Fruit fly (Drosophila melanogaster) whole organism, embryonic: ENCODE measurements around the gene CG42638.
A peak's percentile ranks its signal among the peaks of the same experiment; 100 is the strongest.

Source experiments
- B-H2 ChIP-seq: fragments of 200-800 bp; sonication (Bioruptor generic); optimal IDR thresholded peaks from 2 replicates; lab custom pipeline; 2018; ENCODE audit warnings: missing biosample characterization, mild to moderate bottlenecking, missing genetic modification characterization
- Bteb2 ChIP-seq: fragments of 200-800 bp; sonication (Bioruptor generic); optimal IDR thresholded peaks from 2 replicates; lab custom pipeline; 2016; ENCODE audit warnings: missing biosample characterization, missing genetic modification characterization
- CG10543 ChIP-seq: fragments of 200-800 bp; sonication (Bioruptor generic); optimal IDR thresholded peaks from 3 replicates; lab custom pipeline; 2017; ENCODE audit warnings: missing biosample characterization, mild to moderate bottlenecking, missing genetic modification characterization, moderate library complexity
- CG10979 ChIP-seq: fragments of 200-800 bp; sonication (Bioruptor generic); optimal IDR thresholded peaks from 2 replicates; lab custom pipeline; 2018; ENCODE audit warnings: missing biosample characterization, mild to moderate bottlenecking, missing genetic modification characterization, moderate library complexity
- CG11085 ChIP-seq: fragments of 200-800 bp; sonication (Bioruptor generic); IDR thresholded peaks from 2 replicates; pipeline ENCODE4 v1.3.6; 2022; ENCODE audit warnings: missing biosample characterization, missing genetic modification characterization
- CG11093 ChIP-seq: fragments of 200-800 bp; sonication (Bioruptor generic); IDR thresholded peaks from 3 replicates; pipeline ENCODE4 v1.3.6; 2022; ENCODE audit warnings: missing biosample characterization, missing genetic modification characterization
- CG12769 ChIP-seq: fragments of 200-800 bp; sonication (Bioruptor generic); optimal IDR thresholded peaks from 2 replicates; lab custom pipeline; 2019; ENCODE audit warnings: missing biosample characterization, mild to moderate bottlenecking, missing genetic modification characterization, moderate library complexity
- CG13894 ChIP-seq: fragments of 200-800 bp; sonication (Bioruptor generic); optimal IDR thresholded peaks from 3 replicates; lab custom pipeline; 2018; ENCODE audit warnings: missing biosample characterization, mild to moderate bottlenecking, missing genetic modification characterization, moderate library complexity
- CG15479 ChIP-seq: fragments of 200-800 bp; sonication (Bioruptor generic); optimal IDR thresholded peaks from 3 replicates; lab custom pipeline; 2019; ENCODE audit warnings: missing biosample characterization, mild to moderate bottlenecking, missing genetic modification characterization, moderate library complexity
- CG17328 ChIP-seq: fragments of 200-800 bp; sonication (Bioruptor generic); IDR thresholded peaks from 2 replicates; pipeline ENCODE4 v1.3.6; 2022; ENCODE audit warnings: missing biosample characterization, missing genetic modification characterization
- CG17361 ChIP-seq: fragments of 200-800 bp; sonication (Bioruptor generic); IDR thresholded peaks from 3 replicates; pipeline ENCODE4 v1.3.6; 2022; ENCODE audit warnings: missing biosample characterization, missing genetic modification characterization
- CG2129 ChIP-seq: fragments of 200-800 bp; sonication (Bioruptor generic); IDR thresholded peaks from 2 replicates; pipeline ENCODE4 v1.3.6; 2022; ENCODE audit warnings: missing biosample characterization, missing genetic modification characterization; ENCODE audit not compliant: partially characterized antibody
- CG31388 ChIP-seq: fragments of 200-800 bp; sonication (Bioruptor generic); optimal IDR thresholded peaks from 2 replicates; lab custom pipeline; 2016; ENCODE audit warnings: missing biosample characterization, missing genetic modification characterization
- CG32532 ChIP-seq: fragments of 200-800 bp; sonication (Bioruptor generic); IDR thresholded peaks from 2 replicates; pipeline ENCODE4 v1.3.6; 2022; ENCODE audit warnings: missing biosample characterization, missing genetic modification characterization
- CG3281 ChIP-seq: fragments of 200-800 bp; sonication (Bioruptor generic); optimal IDR thresholded peaks from 3 replicates; lab custom pipeline; 2017; ENCODE audit warnings: missing biosample characterization, mild to moderate bottlenecking, missing genetic modification characterization
- CG34376 ChIP-seq: fragments of 200-800 bp; sonication (Bioruptor generic); optimal IDR thresholded peaks from 2 replicates; lab custom pipeline; 2018; ENCODE audit warnings: missing biosample characterization, mild to moderate bottlenecking, missing genetic modification characterization
- CG4404 ChIP-seq: fragments of 200-800 bp; sonication (Bioruptor generic); IDR thresholded peaks from 2 replicates; pipeline ENCODE4 v1.3.6; 2022; ENCODE audit warnings: missing biosample characterization, missing genetic modification characterization
- CG7556 ChIP-seq: fragments of 200-800 bp; sonication (Bioruptor generic); optimal IDR thresholded peaks from 2 replicates; lab custom pipeline; 2017; ENCODE audit warnings: missing biosample characterization, mild to moderate bottlenecking, missing genetic modification characterization
- CG8290 ChIP-seq, 3 experiments: fragments of 200-800 bp; sonication (Bioruptor generic); optimal IDR thresholded peaks; 2 replicates each; lab custom pipeline; 2016 to 2019; ENCODE audit warnings: missing biosample characterization in 3 of 3, missing genetic modification characterization in 3 of 3, mild to moderate bottlenecking in 2 of 3, moderate library complexity in 1 of 3
- CG8765 ChIP-seq: fragments of 200-800 bp; sonication (Bioruptor generic); IDR thresholded peaks from 2 replicates; pipeline ENCODE4 v1.3.6; 2022; ENCODE audit warnings: missing biosample characterization, missing genetic modification characterization
- CG9876 ChIP-seq: fragments of 200-800 bp; sonication (Bioruptor generic); optimal IDR thresholded peaks from 2 replicates; lab custom pipeline; 2016; ENCODE audit warnings: missing biosample characterization, missing genetic modification characterization
- HmgZ ChIP-seq: fragments of 200-800 bp; sonication (Bioruptor generic); optimal IDR thresholded peaks from 2 replicates; lab custom pipeline; 2018; ENCODE audit warnings: missing biosample characterization, mild to moderate bottlenecking, missing genetic modification characterization
- Hr51 ChIP-seq, 2 experiments: fragments of 200-800 bp; sonication (Bioruptor generic); optimal IDR thresholded peaks; 2 replicates in 1 of 2; 3 replicates in 1 of 2; lab custom pipeline; 2016 to 2018; ENCODE audit warnings: missing biosample characterization in 2 of 2, missing genetic modification characterization in 2 of 2, mild to moderate bottlenecking in 1 of 2, moderate library complexity in 1 of 2
- Mad ChIP-seq: fragments of 200-800 bp; sonication (Bioruptor generic); optimal IDR thresholded peaks from 2 replicates; lab custom pipeline; 2016; ENCODE audit warnings: missing biosample characterization, missing genetic modification characterization
- Med ChIP-seq: fragments of 200-800 bp; sonication (Bioruptor generic); peaks from one replicate; lab custom pipeline; 2016; ENCODE audit warnings: missing biosample characterization, missing genetic modification characterization, mild to moderate bottlenecking, inconsistent platforms, moderate library complexity
- PHDP ChIP-seq: fragments of 200-800 bp; sonication (Bioruptor generic); optimal IDR thresholded peaks from 3 replicates; lab custom pipeline; 2018; ENCODE audit warnings: missing biosample characterization, mild to moderate bottlenecking, missing genetic modification characterization, moderate library complexity
- Ptx1 ChIP-seq: fragments of 200-800 bp; sonication (Bioruptor generic); IDR thresholded peaks from 2 replicates; pipeline ENCODE4 v1.3.6; 2022; ENCODE audit warnings: missing biosample characterization, missing genetic modification characterization
- Rfx ChIP-seq: fragments of 200-800 bp; sonication (Bioruptor generic); IDR thresholded peaks from 2 replicates; pipeline ENCODE4 v1.3.6; 2022; ENCODE audit warnings: missing biosample characterization, missing genetic modification characterization
- Rx ChIP-seq: fragments of 200-800 bp; sonication (Bioruptor generic); IDR thresholded peaks from 2 replicates; pipeline ENCODE4 v1.3.6; 2022; ENCODE audit warnings: missing biosample characterization, missing genetic modification characterization
- ac ChIP-seq: fragments of 200-800 bp; sonication (Bioruptor generic); optimal IDR thresholded peaks from 3 replicates; lab custom pipeline; 2017; ENCODE audit warnings: missing biosample characterization, mild to moderate bottlenecking, missing genetic modification characterization
- cato ChIP-seq: fragments of 200-800 bp; sonication (Bioruptor generic); optimal IDR thresholded peaks from 2 replicates; lab custom pipeline; 2016; ENCODE audit warnings: missing biosample characterization, missing genetic modification characterization, borderline replicate concordance
- cg ChIP-seq: fragments of 200-800 bp; sonication (Bioruptor generic); optimal IDR thresholded peaks from 3 replicates; lab custom pipeline; 2019; ENCODE audit warnings: missing biosample characterization, mild to moderate bottlenecking, missing genetic modification characterization, moderate library complexity
- exex ChIP-seq: fragments of 200-800 bp; sonication (Bioruptor generic); optimal IDR thresholded peaks from 4 replicates; lab custom pipeline; 2018; ENCODE audit warnings: missing biosample characterization, mild to moderate bottlenecking, missing genetic modification characterization, moderate library complexity
- fru ChIP-seq: fragments of >200 bp; optimal IDR thresholded peaks from 2 replicates; lab custom pipeline; 2017
- grn ChIP-seq: fragments of 200-800 bp; sonication (Bioruptor generic); optimal IDR thresholded peaks from 3 replicates; lab custom pipeline; 2017; ENCODE audit warnings: missing biosample characterization, missing genetic modification characterization
- jigr1 ChIP-seq: fragments of 200-800 bp; sonication (Bioruptor generic); IDR thresholded peaks from 3 replicates; pipeline ENCODE4 v1.3.6; 2022; ENCODE audit warnings: missing biosample characterization, missing genetic modification characterization
- lab ChIP-seq: fragments of 200-800 bp; sonication (Bioruptor generic); optimal IDR thresholded peaks from 3 replicates; lab custom pipeline; 2017; ENCODE audit warnings: missing biosample characterization, missing genetic modification characterization, mild to moderate bottlenecking, moderate library complexity, missing genetic modification reagents
- mirr ChIP-seq: fragments of 200-800 bp; sonication (Bioruptor generic); optimal IDR thresholded peaks from 3 replicates; lab custom pipeline; 2018; ENCODE audit warnings: missing biosample characterization, mild to moderate bottlenecking, missing genetic modification characterization
- nerfin-1 ChIP-seq: fragments of 200-800 bp; sonication (Bioruptor generic); optimal IDR thresholded peaks from 3 replicates; lab custom pipeline; 2019; ENCODE audit warnings: missing biosample characterization, mild to moderate bottlenecking, missing genetic modification characterization, moderate library complexity
- rib ChIP-seq: fragments of 200-800 bp; sonication (Bioruptor generic); IDR thresholded peaks from 2 replicates; pipeline ENCODE4 v1.3.6; 2022; ENCODE audit warnings: missing biosample characterization, missing genetic modification characterization
- sc ChIP-seq, 3 experiments: fragments of >200 bp in 2 of 3; fragments of 200-800 bp in 1 of 3; sonication (Bioruptor generic) in 1 of 3; optimal IDR thresholded peaks; 2 replicates in 2 of 3; 3 replicates in 1 of 3; lab custom pipeline; 2017; ENCODE audit warnings: mild to moderate bottlenecking in 1 of 3, missing biosample characterization in 1 of 3, missing genetic modification characterization in 1 of 3, missing genetic modification reagents in 1 of 3
- sd ChIP-seq: fragments of 200-800 bp; sonication (Bioruptor generic); optimal IDR thresholded peaks from 3 replicates; lab custom pipeline; 2018; ENCODE audit warnings: missing biosample characterization, mild to moderate bottlenecking, missing genetic modification characterization, moderate library complexity
- slbo ChIP-seq: fragments of 200-800 bp; sonication (Bioruptor generic); IDR thresholded peaks from 2 replicates; pipeline ENCODE4 v1.3.6; 2022; ENCODE audit warnings: missing biosample characterization, missing genetic modification characterization
- sug ChIP-seq: fragments of 200-800 bp; optimal IDR thresholded peaks from 2 replicates; lab custom pipeline; 2019; ENCODE audit warnings: missing biosample characterization, mild to moderate bottlenecking, missing genetic modification characterization, moderate library complexity
- zfh1 ChIP-seq: fragments of 200-800 bp; sonication (Bioruptor generic); IDR thresholded peaks from 3 replicates; pipeline ENCODE4 v1.3.6; 2022; ENCODE audit warnings: missing biosample characterization, missing genetic modification characterization

The CG42638 gene

DNA sequence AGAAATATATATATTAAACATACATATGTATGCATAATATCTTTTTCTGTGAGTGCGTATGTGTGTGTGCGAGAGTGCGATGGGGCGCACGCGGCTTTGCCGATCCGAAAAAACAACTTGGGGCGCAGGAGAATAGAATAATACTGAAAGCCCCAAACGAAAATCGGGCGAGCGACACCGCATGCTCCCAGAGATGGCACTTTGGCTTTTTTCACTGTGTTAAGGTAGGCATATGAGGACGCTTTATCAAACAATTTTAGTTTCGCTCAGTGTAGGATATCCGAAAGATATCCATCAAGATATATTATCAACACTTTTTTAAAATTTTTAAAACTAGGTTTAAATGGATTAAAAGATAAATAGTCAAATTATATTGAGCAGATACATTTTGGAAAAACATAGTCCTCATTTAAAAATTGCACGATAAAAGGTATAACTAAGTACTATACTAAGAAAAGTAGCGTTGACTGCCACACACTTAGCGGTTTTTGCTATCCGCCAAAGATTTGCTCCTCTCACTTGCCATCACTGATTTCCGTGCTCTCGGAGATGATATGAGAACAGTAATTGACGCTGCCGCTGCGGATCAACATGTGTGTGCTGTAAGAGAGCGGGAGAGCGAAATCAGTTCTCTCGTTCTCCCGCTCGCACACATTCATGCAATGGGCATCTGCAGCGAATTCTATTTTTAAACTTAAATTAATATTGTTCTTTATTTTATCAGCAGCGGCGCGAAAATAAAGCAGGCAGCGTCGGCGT is 41.6 kb upstream of the CG42638 start (continued):
- TF ChIP-seq nerfin-1 (tag; lab: Kevin White, UChicago) (peak; percentile 7), CG10979 (tag; lab: Kevin White, UChicago) (peak; percentile 69), CG8765 (GFP tag; lab: Robert Waterston, UW) (no peak), CG17361 (GFP tag; lab: Robert Waterston, UW) (peak; percentile 83), ac (GFP tag; lab: Kevin White, UChicago) (no peak), CG2129 (no peak), CG11093 (GFP tag; lab: Robert Waterston, UW) (no peak), zfh1 (GFP tag; lab: Robert Waterston, UW) (peak; percentile 32; the same call in 2 of the 3 replicates), Hr51 (GFP tag; optimal IDR thresholded peaks at IDR 0.05; lab: Kevin White, UChicago) (peak; percentile 14 to 69), Bteb2 (peak; percentile 28), Rx (GFP tag; lab: Robert Waterston, UW) (0 out of 2 replicates have a peak, but pooled peaks have one; percentile 3)

DNA sequence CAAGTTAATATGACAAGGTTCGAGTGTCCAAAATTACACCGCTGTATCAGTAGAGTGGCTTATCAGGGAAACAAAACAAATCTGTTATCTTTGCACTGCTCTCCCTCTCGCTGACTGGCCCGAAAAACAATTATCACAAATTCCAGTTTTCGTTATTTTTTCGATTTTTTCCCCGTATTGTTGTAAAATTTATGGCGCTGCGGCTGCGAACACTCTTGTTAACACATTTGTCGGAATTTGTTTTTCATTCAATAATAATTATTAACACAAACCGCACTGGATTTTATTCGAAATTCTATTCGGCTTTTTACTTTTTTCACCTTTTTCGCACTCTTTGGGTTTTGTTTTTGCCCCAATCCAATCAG is 41.0 kb upstream of the CG42638 start:
- no peak for TF ChIP-seq CG7556 (GFP tag; lab: Kevin White, UChicago)
- peak; percentile 68 for TF ChIP-seq sd (tag; lab: Kevin White, UChicago)
- peak; percentile 31 for TF ChIP-seq exex (tag; lab: Kevin White, UChicago)

DNA sequence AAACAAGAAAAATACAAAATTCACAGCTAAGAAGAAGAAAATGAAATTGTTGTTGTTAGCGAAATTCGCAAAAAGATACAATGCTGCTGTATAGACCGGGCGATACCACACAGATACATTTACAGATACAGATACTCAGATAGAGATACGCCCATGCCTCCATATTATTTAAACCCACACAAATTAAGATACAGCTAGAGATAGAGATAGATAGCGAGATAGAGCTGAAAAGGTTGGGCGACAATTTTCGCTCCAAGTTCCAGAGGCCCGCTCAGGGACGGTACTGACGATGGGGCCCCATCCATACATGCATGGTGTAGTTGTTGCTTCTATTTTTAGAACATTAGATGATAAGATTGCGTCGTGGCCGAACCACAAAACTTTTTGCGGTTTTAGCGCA is 38.1 kb upstream of the CG42638 start:
- TF ChIP-seq CG13894, result peak; percentile 68
- TF ChIP-seq cato (GFP tag; lab: Kevin White, UChicago), result no peak
- peak; percentile 84 for TF ChIP-seq grn (GFP tag; lab: Kevin White, UChicago)
- peak; percentile 40 for TF ChIP-seq mirr
- TF ChIP-seq Ptx1 (GFP tag; lab: Robert Waterston, UW), result no peak
- TF ChIP-seq CG9876, result no peak
- peak; percentile 30 for TF ChIP-seq CG15479
- TF ChIP-seq CG10543, result peak; percentile 46
- peak; percentile 17 for TF ChIP-seq HmgZ
- peak; percentile 52 for TF ChIP-seq cg
- peak; percentile 21 for TF ChIP-seq CG34376 (GFP tag; lab: Kevin White, UChicago)
- peak; percentile 11; the same call in 1 of the 2 replicates for TF ChIP-seq Rfx (GFP tag; lab: Robert Waterston, UW)
- no peak for TF ChIP-seq CG17328
- TF ChIP-seq CG12769 (tag; lab: Kevin White, UChicago), result peak; percentile 18
- peak; percentile 70 for TF ChIP-seq sug (tag; lab: Kevin White, UChicago)
- no peak for TF ChIP-seq Mad (GFP tag; lab: Kevin White, UChicago)
- TF ChIP-seq B-H2 (GFP tag; lab: Kevin White, UChicago), result peak; percentile 13
- TF ChIP-seq CG32532 (GFP tag; lab: Robert Waterston, UW), result 0 out of 2 replicates have a peak, but pooled peaks have one; percentile 7
- peak; percentile 50 for TF ChIP-seq exex (tag; lab: Kevin White, UChicago)
- peak; percentile 71 for TF ChIP-seq Med (GFP tag; lab: Kevin White, UChicago)
- TF ChIP-seq CG4404 (GFP tag; lab: Robert Waterston, UW), result no peak
- TF ChIP-seq rib (GFP tag; lab: Robert Waterston, UW), result peak; percentile 36; the same call in 1 of the 2 replicates

DNA sequence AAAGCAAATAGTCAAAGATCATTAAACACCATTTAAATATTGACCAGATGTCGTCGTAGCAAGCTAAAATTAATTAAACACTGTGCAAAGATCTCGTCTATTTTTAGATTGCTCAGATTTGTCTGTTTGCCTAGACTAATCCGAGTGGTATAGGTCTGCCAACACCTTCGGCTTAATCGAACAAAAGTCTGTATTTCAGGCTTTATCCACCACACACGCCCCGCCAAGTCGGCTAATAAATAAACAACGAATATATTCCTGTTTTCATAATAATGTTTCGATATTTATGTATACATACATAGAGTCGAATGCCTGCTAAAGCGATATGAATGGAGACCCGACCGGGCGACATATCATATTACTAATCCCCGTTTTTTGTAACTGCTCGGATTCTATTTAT is 29.0 kb upstream of the CG42638 start:
- TF ChIP-seq sc (optimal IDR thresholded peaks at IDR 0.05; lab: Kevin White, UChicago) (no peak), sc (GFP tag; optimal IDR thresholded peaks at IDR 0.05; lab: Kevin White, UChicago) (no peak), Med (GFP tag; lab: Kevin White, UChicago) (peak; percentile 76), jigr1 (GFP tag; lab: Robert Waterston, UW) (no peak), fru (lab: Kevin White, UChicago) (no peak), PHDP (peak; percentile 18), CG3281 (peak; percentile 10), lab (GFP tag; lab: Kevin White, UChicago) (peak; percentile 33), CG10543 (peak; percentile 4), slbo (GFP tag; lab: Robert Waterston, UW) (no peak), CG11085 (GFP tag; lab: Robert Waterston, UW) (no peak), CG31388 (no peak), CG8290 (GFP tag; optimal IDR thresholded peaks at IDR 0.05; lab: Kevin White, UChicago) (no peak), CG8290 (tag; optimal IDR thresholded peaks at IDR 0.05; lab: Kevin White, UChicago) (peak in 1 of 2 experiments; percentile 24), CG12769 (tag; lab: Kevin White, UChicago) (peak; percentile 58), CG13894 (peak; percentile 76)
